Fruit fly (Drosophila melanogaster): ENCODE data around the gene OdsH.

DNA sequence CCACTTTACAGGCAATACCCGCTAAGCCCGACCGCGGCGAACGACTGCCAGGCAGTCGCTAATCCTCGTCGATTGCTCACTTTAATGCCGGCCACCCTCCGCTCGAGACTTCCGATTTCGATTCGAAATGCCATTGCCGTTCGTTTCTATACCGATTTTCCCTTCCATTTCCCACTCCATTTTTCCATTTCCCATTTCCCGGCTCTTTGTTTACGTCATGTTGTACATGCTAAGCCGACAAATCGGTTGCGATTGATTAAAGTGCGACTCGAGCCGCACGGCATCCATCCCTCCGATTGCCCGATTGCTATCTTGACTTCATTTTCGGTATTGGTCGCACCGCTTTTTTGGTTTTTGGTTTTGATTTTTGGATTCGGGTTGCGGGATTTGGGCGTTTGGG is 34.0 kb upstream of the OdsH start:
- no peak for TF ChIP-seq H15 (GFP tag; IDR thresholded peaks at IDR 0.05)
- TF ChIP-seq CG42726 (GFP tag; IDR thresholded peaks at IDR 0.05; ENCODE audit: partially characterized antibody): no peak
- TF ChIP-seq CG1024 (GFP tag; IDR thresholded peaks at IDR 0.05): no peak
- TF ChIP-seq CG9437 (GFP tag; optimal IDR thresholded peaks at IDR 0.05): no peak
- no peak for TF ChIP-seq Dad (GFP tag; optimal IDR thresholded peaks at IDR 0.05)
- peak; percentile 52 for TF ChIP-seq oc (tag; optimal IDR thresholded peaks at IDR 0.05)
- no peak for TF ChIP-seq Ada2b (GFP tag; IDR thresholded peaks at IDR 0.05)
- no peak for TF ChIP-seq CG12744 (GFP tag; optimal IDR thresholded peaks at IDR 0.05)
- no peak for TF ChIP-seq Abd-B (GFP tag; optimal IDR thresholded peaks at IDR 0.05)
- no peak for TF ChIP-seq Tbp (GFP tag; optimal IDR thresholded peaks at IDR 0.05)
- TF ChIP-seq E2f2 (GFP tag; IDR thresholded peaks at IDR 0.05): no peak
- no peak for TF ChIP-seq CG3847 (GFP tag; IDR thresholded peaks at IDR 0.05)
- TF ChIP-seq bcd (GFP tag; optimal IDR thresholded peaks at IDR 0.05): no peak
- TF ChIP-seq Dek (tag; optimal IDR thresholded peaks at IDR 0.05): no peak
